Worm (Caenorhabditis elegans): ENCODE data around the gene F49E2.2.
A peak's percentile ranks its signal among the peaks of the same experiment; 100 is the strongest.

The F49E2.2 gene

ce11 chrX:9555238-9555637, 11.3 kb upstream of the F49E2.2 start:
- TF ChIP-seq unc-62 (GFP tag; optimal IDR thresholded peaks at IDR 0.05 in 1 of 2) = peak in 1 of 2 experiments; percentile 56
- TF ChIP-seq unc-62 (tag; optimal IDR thresholded peaks at IDR 0.05) = no peak
- no peak for TF ChIP-seq zip-2 (tag; optimal IDR thresholded peaks at IDR 0.05)

- TF ChIP-seq nhr-48 (tag; optimal IDR thresholded peaks at IDR 0.05) (no peak), aha-1 (tag) (peak; percentile 65)
Measured at ce11 chrX:9556038-9556437, 10.5 kb upstream of the F49E2.2 start.

ce11 chrX:9560931-9561330, 5.6 kb upstream of the F49E2.2 start:
- no peak for TF ChIP-seq lin-29 (GFP tag; IDR thresholded peaks at IDR 0.05)
- TF ChIP-seq tra-1 (GFP tag; IDR thresholded peaks at IDR 0.05) = peak; percentile 74
- no peak for TF ChIP-seq zag-1 (tag; optimal IDR thresholded peaks at IDR 0.05)
- TF ChIP-seq mxl-3 (GFP tag; optimal IDR thresholded peaks at IDR 0.05) = no peak
- no peak for TF ChIP-seq spr-1 (tag; optimal IDR thresholded peaks at IDR 0.05)
- no peak for TF ChIP-seq pqm-1 (tag; optimal IDR thresholded peaks at IDR 0.05)
- peak; percentile 58 to 88; a peak in 2 of 4 replicates for TF ChIP-seq madf-5 (GFP tag; IDR thresholded peaks at IDR 0.05)
- no peak for TF ChIP-seq gei-8 (GFP tag; optimal IDR thresholded peaks at IDR 0.05)
- TF ChIP-seq arid-1 (GFP tag; conservative IDR thresholded peaks at IDR 0.05) = peak; percentile 69; the same call in 1 of the 2 replicates
- no peak for TF ChIP-seq mdl-1 (tag; optimal IDR thresholded peaks at IDR 0.05)
- TF ChIP-seq ama-1 (optimal IDR thresholded peaks at IDR 0.05) = peak; percentile 52
- TF ChIP-seq ceh-44 (GFP tag; IDR thresholded peaks at IDR 0.05) = no peak
- TF ChIP-seq attf-4 (tag; optimal IDR thresholded peaks at IDR 0.05) = no peak
- peak; percentile 88 for TF ChIP-seq lim-7 (GFP tag; IDR thresholded peaks at IDR 0.05)
- TF ChIP-seq php-3 (GFP tag; IDR thresholded peaks at IDR 0.05) = 0 out of 2 replicates have a peak, but pooled peaks have one; percentile 27
- peak; percentile 11 for TF ChIP-seq nhr-102 (tag; optimal IDR thresholded peaks at IDR 0.05)
- no peak for TF ChIP-seq dpl-1 (GFP tag; optimal IDR thresholded peaks at IDR 0.05)
- TF ChIP-seq nhr-111 (GFP tag; optimal IDR thresholded peaks at IDR 0.05) = no peak
- peak; percentile 63; the same call in 1 of the 2 replicates for TF ChIP-seq nhr-42 (GFP tag; IDR thresholded peaks at IDR 0.05)
- TF ChIP-seq jun-1 (tag; optimal IDR thresholded peaks at IDR 0.05) = no peak
- no peak for TF ChIP-seq nhr-76 (tag; optimal IDR thresholded peaks at IDR 0.05)
- no peak for TF ChIP-seq egl-27 (tag; optimal IDR thresholded peaks at IDR 0.05)
- TF ChIP-seq ceh-62 (tag; optimal IDR thresholded peaks at IDR 0.05) = no peak
- TF ChIP-seq daf-19 (GFP tag; conservative IDR thresholded peaks at IDR 0.05) = peak; percentile 67; the same call in 1 of the 2 replicates
- peak; percentile 61 for TF ChIP-seq T26A8.4 (GFP tag; IDR thresholded peaks at IDR 0.05)
- peak; percentile 39 for TF ChIP-seq hlh-11 (tag; optimal IDR thresholded peaks at IDR 0.05)
- peak; percentile 68; the same call in 1 of the 2 replicates for TF ChIP-seq pha-4 (GFP tag; IDR thresholded peaks at IDR 0.05)
- TF ChIP-seq pha-4 (tag; optimal IDR thresholded peaks at IDR 0.05) = no peak
- no peak for TF ChIP-seq ztf-7 (tag; optimal IDR thresholded peaks at IDR 0.05)
- no peak for TF ChIP-seq unc-130 (GFP tag; optimal IDR thresholded peaks at IDR 0.05)
- no peak for TF ChIP-seq Y5F2A.4 (GFP tag; optimal IDR thresholded peaks at IDR 0.05)
- no peak for TF ChIP-seq F37D6.2 (tag; optimal IDR thresholded peaks at IDR 0.05)
- no peak for TF ChIP-seq fkh-10 (GFP tag; optimal IDR thresholded peaks at IDR 0.05)
- peak; percentile 64 for TF ChIP-seq mep-1 (tag; optimal IDR thresholded peaks at IDR 0.05)
- no peak for TF ChIP-seq mxl-2 (GFP tag; conservative IDR thresholded peaks at IDR 0.05)
- no peak for TF ChIP-seq spr-3 (GFP tag; optimal IDR thresholded peaks at IDR 0.05)
- peak; percentile 71 for TF ChIP-seq zfp-3 (GFP tag; conservative IDR thresholded peaks at IDR 0.05)
- TF ChIP-seq hlh-30 (tag; optimal IDR thresholded peaks at IDR 0.05; ENCODE audit: insufficient read depth) = peak; percentile 48
- peak; percentile 78; the same call in 1 of the 2 replicates for TF ChIP-seq mdt-29 (GFP tag; IDR thresholded peaks at IDR 0.05)
- peak; percentile 37 for TF ChIP-seq rbr-2 (tag; optimal IDR thresholded peaks at IDR 0.05)
- TF ChIP-seq lsy-2 (tag; optimal IDR thresholded peaks at IDR 0.05) = peak in 1 of 2 experiments; percentile 34
- 0 out of 2 replicates have a peak, but pooled peaks have one; percentile 53 for TF ChIP-seq D1046.2 (GFP tag; IDR thresholded peaks at IDR 0.05)
- 0 out of 2 replicates have a peak, but pooled peaks have one; percentile 18 for TF ChIP-seq F44E2.7 (GFP tag; IDR thresholded peaks at IDR 0.05)
- no peak for TF ChIP-seq skn-1 (tag; optimal IDR thresholded peaks at IDR 0.05)
- TF ChIP-seq zip-2 (tag; optimal IDR thresholded peaks at IDR 0.05) = no peak
